Fruit fly (Drosophila melanogaster) whole organism, adult: Measurements from ENCODE around the gene CG12310.

ENCODE experiments used
- CG12768 ChIP-seq: fragments of 200-800 bp; sonication (Bioruptor generic); optimal IDR thresholded peaks from 2 replicates; lab custom pipeline; 2017; ENCODE audit warnings: missing biosample characterization, missing genetic modification characterization, mild to moderate bottlenecking, moderate library complexity, missing genetic modification reagents
- cnc ChIP-seq, 2 experiments: fragments of >200 bp; optimal IDR thresholded peaks; 2 replicates each; lab custom pipeline; 2017
- kay ChIP-seq: fragments of 200-800 bp; sonication (Bioruptor generic); peaks from one replicate; lab custom pipeline; 2016; ENCODE audit warnings: missing biosample characterization, missing genetic modification characterization, borderline replicate concordance

dm6 chr3L:15013296-15013695, 37.3 kb downstream of the CG12310 start:
- TF ChIP-seq cnc (optimal IDR thresholded peaks at IDR 0.05; lab: Kevin White, UChicago) (no peak), kay (no peak), CG12768 (GFP tag; lab: Kevin White, UChicago) (no peak)
